Fruit fly (Drosophila melanogaster): ENCODE data around the gene CG15728.

Gene CG15728

dm6 chrX:12661435-12661949, 37.4 kb downstream of the CG15728 start:
- TF ChIP-seq CG9948 (tag; optimal IDR thresholded peaks at IDR 0.05) (no peak), CG13204 (GFP tag; optimal IDR thresholded peaks at IDR 0.05) (no peak), Pif1B (GFP tag; optimal IDR thresholded peaks at IDR 0.05) (no peak), EcR (GFP tag; optimal IDR thresholded peaks at IDR 0.05) (peak; percentile 9), CG12605 (GFP tag; IDR thresholded peaks at IDR 0.05) (no peak)

- TF ChIP-seq Pif1A (GFP tag; optimal IDR thresholded peaks at IDR 0.05) (peak; percentile 10), Pif1B (GFP tag; optimal IDR thresholded peaks at IDR 0.05) (peak; percentile 46), CG32121 (GFP tag; IDR thresholded peaks at IDR 0.05) (peak; percentile 47; the same call in 1 of the 2 replicates), CG13204 (GFP tag; optimal IDR thresholded peaks at IDR 0.05) (no peak), CG12605 (GFP tag; IDR thresholded peaks at IDR 0.05) (no peak), fd96Ca (GFP tag; IDR thresholded peaks at IDR 0.05) (no peak), rn (GFP tag; IDR thresholded peaks at IDR 0.05) (no peak), CG4496 (GFP tag; IDR thresholded peaks at IDR 0.05) (0 out of 3 replicates have a peak, but pooled peaks have one; percentile 47), D1 (tag; optimal IDR thresholded peaks at IDR 0.05) (no peak), EcR (GFP tag; optimal IDR thresholded peaks at IDR 0.05) (no peak), CG14655 (GFP tag; optimal IDR thresholded peaks at IDR 0.05) (peak; percentile 54), CG10348 (GFP tag; IDR thresholded peaks at IDR 0.05) (no peak), CG15710 (tag; optimal IDR thresholded peaks at IDR 0.05) (peak; percentile 70), Snoo (tag; optimal IDR thresholded peaks at IDR 0.05) (peak; percentile 44), CG8159 (tag; optimal IDR thresholded peaks at IDR 0.05) (peak; percentile 66), CG17806 (tag; optimal IDR thresholded peaks at IDR 0.05) (peak; percentile 63), CG9948 (tag; optimal IDR thresholded peaks at IDR 0.05) (peak; percentile 61), CG8301 (tag; optimal IDR thresholded peaks at IDR 0.05) (peak; percentile 32), gl (tag; optimal IDR thresholded peaks at IDR 0.05) (no peak), CG34367 (tag; optimal IDR thresholded peaks at IDR 0.05) (peak; percentile 43), Ets98B (GFP tag; IDR thresholded peaks at IDR 0.05) (no peak)
These were observed 38.8 kb downstream of the CG15728 start for dm6 chrX:12662679-12663463.

dm6 chrX:12663464-12663938, 39.4 kb downstream of the CG15728 start:
- TF ChIP-seq Pif1B (GFP tag; optimal IDR thresholded peaks at IDR 0.05) = no peak
- no peak for TF ChIP-seq CG32121 (GFP tag; IDR thresholded peaks at IDR 0.05)
- no peak for TF ChIP-seq CG34367 (tag; optimal IDR thresholded peaks at IDR 0.05)
- no peak for TF ChIP-seq D1 (tag; optimal IDR thresholded peaks at IDR 0.05)
- TF ChIP-seq CG8301 (tag; optimal IDR thresholded peaks at IDR 0.05) = no peak
- peak; percentile 16 for TF ChIP-seq CG15710 (tag; optimal IDR thresholded peaks at IDR 0.05)
- TF ChIP-seq CG12605 (GFP tag; IDR thresholded peaks at IDR 0.05) = peak; percentile 19; the same call in 1 of the 2 replicates
- TF ChIP-seq Pif1A (GFP tag; optimal IDR thresholded peaks at IDR 0.05) = no peak
- TF ChIP-seq CG17806 (tag; optimal IDR thresholded peaks at IDR 0.05) = no peak
- no peak for TF ChIP-seq CG10348 (GFP tag; IDR thresholded peaks at IDR 0.05)
- no peak for TF ChIP-seq CG9948 (tag; optimal IDR thresholded peaks at IDR 0.05)
- peak; percentile 28 for TF ChIP-seq gl (tag; optimal IDR thresholded peaks at IDR 0.05)
- peak; percentile 72 for TF ChIP-seq CG13204 (GFP tag; optimal IDR thresholded peaks at IDR 0.05)
- no peak for TF ChIP-seq CG8159 (tag; optimal IDR thresholded peaks at IDR 0.05)
- no peak for TF ChIP-seq CG14655 (GFP tag; optimal IDR thresholded peaks at IDR 0.05)
- no peak for TF ChIP-seq rn (GFP tag; IDR thresholded peaks at IDR 0.05)
- TF ChIP-seq Ets98B (GFP tag; IDR thresholded peaks at IDR 0.05) = no peak
- peak; percentile 79 for TF ChIP-seq EcR (GFP tag; optimal IDR thresholded peaks at IDR 0.05)
- peak; percentile 23; the same call in 1 of the 3 replicates for TF ChIP-seq CG4496 (GFP tag; IDR thresholded peaks at IDR 0.05)
- no peak for TF ChIP-seq Snoo (tag; optimal IDR thresholded peaks at IDR 0.05)
- TF ChIP-seq fd96Ca (GFP tag; IDR thresholded peaks at IDR 0.05) = 0 out of 3 replicates have a peak, but pooled peaks have one; percentile 5

dm6 chrX:12664117-12664783, 40.2 kb downstream of the CG15728 start:
- TF ChIP-seq Snoo (tag; optimal IDR thresholded peaks at IDR 0.05) = no peak
- TF ChIP-seq fd96Ca (GFP tag; IDR thresholded peaks at IDR 0.05) = no peak
- no peak for TF ChIP-seq CG8301 (tag; optimal IDR thresholded peaks at IDR 0.05)
- no peak for TF ChIP-seq CG17806 (tag; optimal IDR thresholded peaks at IDR 0.05)
- TF ChIP-seq CG8159 (tag; optimal IDR thresholded peaks at IDR 0.05) = no peak
- TF ChIP-seq Pif1B (GFP tag; optimal IDR thresholded peaks at IDR 0.05) = no peak
- TF ChIP-seq rn (GFP tag; IDR thresholded peaks at IDR 0.05) = no peak
- TF ChIP-seq Ets98B (GFP tag; IDR thresholded peaks at IDR 0.05) = no peak
- TF ChIP-seq CG4496 (GFP tag; IDR thresholded peaks at IDR 0.05) = no peak
- no peak for TF ChIP-seq D1 (tag; optimal IDR thresholded peaks at IDR 0.05)
- no peak for TF ChIP-seq CG32121 (GFP tag; IDR thresholded peaks at IDR 0.05)
- TF ChIP-seq EcR (GFP tag; optimal IDR thresholded peaks at IDR 0.05) = no peak
- no peak for TF ChIP-seq CG14655 (GFP tag; optimal IDR thresholded peaks at IDR 0.05)
- TF ChIP-seq CG10348 (GFP tag; IDR thresholded peaks at IDR 0.05) = no peak
- no peak for TF ChIP-seq CG9948 (tag; optimal IDR thresholded peaks at IDR 0.05)

dm6 chrX:12665112-12665795, 41.2 kb downstream of the CG15728 start:
- TF ChIP-seq Pif1B (GFP tag; optimal IDR thresholded peaks at IDR 0.05) (peak; percentile 73), fd96Ca (GFP tag; IDR thresholded peaks at IDR 0.05) (peak; percentile 91), CG32121 (GFP tag; IDR thresholded peaks at IDR 0.05) (peak; percentile 92), CG8159 (tag; optimal IDR thresholded peaks at IDR 0.05) (peak; percentile 89), gl (tag; optimal IDR thresholded peaks at IDR 0.05) (peak; percentile 72), CG4496 (GFP tag; IDR thresholded peaks at IDR 0.05) (peak; percentile 96), Pif1A (GFP tag; optimal IDR thresholded peaks at IDR 0.05) (peak; percentile 69), Snoo (tag; optimal IDR thresholded peaks at IDR 0.05) (peak; percentile 86), CG8301 (tag; optimal IDR thresholded peaks at IDR 0.05) (peak; percentile 91), CG9948 (tag; optimal IDR thresholded peaks at IDR 0.05) (peak; percentile 87), CG10348 (GFP tag; IDR thresholded peaks at IDR 0.05) (peak; percentile 74), D1 (tag; optimal IDR thresholded peaks at IDR 0.05) (peak; percentile 58), CG14655 (GFP tag; optimal IDR thresholded peaks at IDR 0.05) (peak; percentile 95), CG34367 (tag; optimal IDR thresholded peaks at IDR 0.05) (peak; percentile 89), CG13204 (GFP tag; optimal IDR thresholded peaks at IDR 0.05) (peak; percentile 62), CG17806 (tag; optimal IDR thresholded peaks at IDR 0.05) (peak; percentile 90), rn (GFP tag; IDR thresholded peaks at IDR 0.05) (peak; percentile 85), CG12605 (GFP tag; IDR thresholded peaks at IDR 0.05) (peak; percentile 92), Ets98B (GFP tag; IDR thresholded peaks at IDR 0.05) (peak; percentile 94), CG15710 (tag; optimal IDR thresholded peaks at IDR 0.05) (peak; percentile 89), EcR (GFP tag; optimal IDR thresholded peaks at IDR 0.05) (peak; percentile 54)

All from whole organism, pupa.